Fruit fly (Drosophila melanogaster): ENCODE data around the gene Cmtr1.

DNA sequence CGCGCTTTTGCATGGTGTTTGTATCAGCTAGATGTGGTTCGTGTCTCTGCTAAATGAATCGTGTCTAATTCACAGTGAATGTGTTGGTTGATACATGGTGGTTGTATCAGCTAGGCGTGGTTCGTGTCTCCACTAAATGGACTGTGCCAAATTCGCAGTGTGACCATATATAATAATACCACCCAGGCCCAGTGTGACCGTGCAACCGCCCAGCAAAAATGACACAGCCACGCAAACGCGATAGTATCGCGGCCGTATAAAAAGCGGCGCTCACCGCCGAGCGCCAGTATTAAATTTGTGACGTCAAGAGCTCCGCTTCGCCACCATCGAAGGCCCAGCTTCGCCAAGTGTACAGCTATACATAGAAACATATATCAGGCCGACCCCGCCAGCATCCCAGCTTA, 5.0 kb upstream of the Cmtr1 start, which contains the start of gene cib:
- TF ChIP-seq CG8478 (optimal IDR thresholded peaks at IDR 0.05) (no peak), CTCF (optimal IDR thresholded peaks at IDR 0.05) (peak; percentile 75 to 79)
